Fruit fly (Drosophila melanogaster): Measurements from ENCODE around the gene CtIP.

CtIP gene

dm6 chr3L:20387038-20387842, 48.8 kb upstream of the CtIP start (continued):
- TF ChIP-seq chinmo (GFP tag; IDR thresholded peaks at IDR 0.05; ENCODE audit: partially characterized antibody) (0 out of 4 replicates have a peak, but pooled peaks have one; percentile 41), Myb (GFP tag; optimal IDR thresholded peaks at IDR 0.05) (no peak), CG2889 (GFP tag; IDR thresholded peaks at IDR 0.05) (no peak), CG7839 (tag; optimal IDR thresholded peaks at IDR 0.05) (no peak), CG16813 (GFP tag; IDR thresholded peaks at IDR 0.05; ENCODE audit: partially characterized antibody) (no peak), fru (optimal IDR thresholded peaks at IDR 0.05) (no peak), CG3065 (GFP tag; optimal IDR thresholded peaks at IDR 0.05) (no peak), zen (tag; optimal IDR thresholded peaks at IDR 0.05) (no peak), tap (tag; optimal IDR thresholded peaks at IDR 0.05) (no peak), CG15514 (GFP tag; optimal IDR thresholded peaks at IDR 0.05) (peak; percentile 19), CG17186 (GFP tag; optimal IDR thresholded peaks at IDR 0.05) (no peak), Dad (GFP tag; optimal IDR thresholded peaks at IDR 0.05) (no peak), CG3726 (GFP tag; IDR thresholded peaks at IDR 0.05) (no peak), dimm (GFP tag; IDR thresholded peaks at IDR 0.05) (no peak), B-H1 (GFP tag; IDR thresholded peaks at IDR 0.05) (no peak), sens-2 (GFP tag; IDR thresholded peaks at IDR 0.05) (no peak), CG15073 (GFP tag; optimal IDR thresholded peaks at IDR 0.05) (no peak), Hr3 (GFP tag; optimal IDR thresholded peaks at IDR 0.05) (no peak), mirr (GFP tag; optimal IDR thresholded peaks at IDR 0.05) (peak; percentile 42), exex (tag; optimal IDR thresholded peaks at IDR 0.05) (peak; percentile 77), CkIIα-i1 (GFP tag; IDR thresholded peaks at IDR 0.05) (no peak), HLH54F (GFP tag; optimal IDR thresholded peaks at IDR 0.05) (no peak), CG3281 (GFP tag; optimal IDR thresholded peaks at IDR 0.05) (no peak), Med (GFP tag) (peak; percentile 69), kni (GFP tag; optimal IDR thresholded peaks at IDR 0.05) (no peak), Hr78 (GFP tag; optimal IDR thresholded peaks at IDR 0.05) (peak in 1 of 2 experiments; percentile 1), croc (GFP tag; conservative IDR thresholded peaks at IDR 0.05) (no peak), NK7.1 (GFP tag; optimal IDR thresholded peaks at IDR 0.05) (no peak), Lim3 (GFP tag; IDR thresholded peaks at IDR 0.05) (no peak), org-1 (GFP tag; optimal IDR thresholded peaks at IDR 0.05) (no peak), CG8765 (GFP tag; IDR thresholded peaks at IDR 0.05) (no peak), zen2 (GFP tag; IDR thresholded peaks at IDR 0.05; ENCODE audit: partially characterized antibody) (no peak; the same call in 2 of the 3 replicates), CG17612 (GFP tag; IDR thresholded peaks at IDR 0.05) (no peak), aop (GFP tag; IDR thresholded peaks at IDR 0.05) (no peak), eyg (GFP tag; optimal IDR thresholded peaks at IDR 0.05) (no peak), pb (GFP tag; optimal IDR thresholded peaks at IDR 0.05) (no peak), tin (GFP tag; optimal IDR thresholded peaks at IDR 0.05) (no peak), CG6854 (GFP tag; optimal IDR thresholded peaks at IDR 0.05) (no peak), Fer3 (tag; optimal IDR thresholded peaks at IDR 0.05) (no peak), sc (optimal IDR thresholded peaks at IDR 0.05) (no peak), sc (GFP tag; optimal IDR thresholded peaks at IDR 0.05) (no peak), dpn (GFP tag; optimal IDR thresholded peaks at IDR 0.05) (no peak), sens (GFP tag) (peak; percentile 65), Ada2b (GFP tag; IDR thresholded peaks at IDR 0.05) (no peak), CG1832 (GFP tag; optimal IDR thresholded peaks at IDR 0.05) (no peak), CG6654 (GFP tag; optimal IDR thresholded peaks at IDR 0.05) (no peak), sug (tag; optimal IDR thresholded peaks at IDR 0.05) (peak; percentile 95), CG15601 (tag; optimal IDR thresholded peaks at IDR 0.05) (peak; percentile 6), ttk (GFP tag; IDR thresholded peaks at IDR 0.05) (no peak), CG4617 (GFP tag; optimal IDR thresholded peaks at IDR 0.05; ENCODE audit: borderline replicate concordance) (no peak), CG8478 (optimal IDR thresholded peaks at IDR 0.05) (no peak)
